Fruit fly (Drosophila melanogaster) whole organism, embryonic: Measurements from ENCODE around the gene CG31776.

ENCODE experiments used
- Ada2b ChIP-seq: fragments of 200-800 bp; sonication (Bioruptor generic); IDR thresholded peaks from 2 replicates; pipeline ENCODE4 v1.3.6; 2022; ENCODE audit warnings: missing biosample characterization, missing genetic modification characterization
- CG10366 ChIP-seq: fragments of 200-800 bp; sonication (Bioruptor generic); IDR thresholded peaks from 2 replicates; pipeline ENCODE4 v1.3.6; 2022; ENCODE audit warnings: missing biosample characterization, missing genetic modification characterization
- CG10959 ChIP-seq: fragments of 200-800 bp; sonication (Bioruptor generic); IDR thresholded peaks from 2 replicates; pipeline ENCODE4 v1.3.6; 2022; ENCODE audit warnings: missing biosample characterization, missing genetic modification characterization
- CG10979 ChIP-seq: fragments of 200-800 bp; sonication (Bioruptor generic); optimal IDR thresholded peaks from 2 replicates; lab custom pipeline; 2018; ENCODE audit warnings: missing biosample characterization, mild to moderate bottlenecking, missing genetic modification characterization, moderate library complexity
- CG13296 ChIP-seq: fragments of 200-800 bp; sonication (Bioruptor generic); optimal IDR thresholded peaks from 3 replicates; lab custom pipeline; 2018; ENCODE audit warnings: missing biosample characterization, mild to moderate bottlenecking, missing genetic modification characterization
- CG13894 ChIP-seq: fragments of 200-800 bp; sonication (Bioruptor generic); optimal IDR thresholded peaks from 3 replicates; lab custom pipeline; 2018; ENCODE audit warnings: missing biosample characterization, mild to moderate bottlenecking, missing genetic modification characterization, moderate library complexity
- CG15073 ChIP-seq: fragments of 200-800 bp; sonication (Bioruptor generic); optimal IDR thresholded peaks from 2 replicates; lab custom pipeline; 2016; ENCODE audit warnings: missing biosample characterization, missing genetic modification characterization
- CG1529 ChIP-seq: fragments of 200-800 bp; sonication (Bioruptor generic); optimal IDR thresholded peaks from 3 replicates; lab custom pipeline; 2018; ENCODE audit warnings: missing biosample characterization, missing genetic modification characterization
- CG17361 ChIP-seq: fragments of 200-800 bp; sonication (Bioruptor generic); IDR thresholded peaks from 3 replicates; pipeline ENCODE4 v1.3.6; 2022; ENCODE audit warnings: missing biosample characterization, missing genetic modification characterization
- CG17385 ChIP-seq: fragments of 200-800 bp; sonication (Bioruptor generic); optimal IDR thresholded peaks from 3 replicates; lab custom pipeline; 2018; ENCODE audit warnings: missing biosample characterization, mild to moderate bottlenecking, missing genetic modification characterization
- CG18262 ChIP-seq: fragments of 200-800 bp; optimal IDR thresholded peaks from 3 replicates; lab custom pipeline; 2019; ENCODE audit warnings: missing biosample characterization, mild to moderate bottlenecking, missing genetic modification characterization, moderate library complexity
- CG1832 ChIP-seq: fragments of 200-800 bp; sonication (Bioruptor generic); optimal IDR thresholded peaks from 2 replicates; lab custom pipeline; 2017; ENCODE audit warnings: missing biosample characterization, mild to moderate bottlenecking, missing genetic modification characterization, inconsistent platforms
- CG2129 ChIP-seq: fragments of 200-800 bp; sonication (Bioruptor generic); IDR thresholded peaks from 2 replicates; pipeline ENCODE4 v1.3.6; 2022; ENCODE audit warnings: missing biosample characterization, missing genetic modification characterization; ENCODE audit not compliant: partially characterized antibody
- CG32532 ChIP-seq: fragments of 200-800 bp; sonication (Bioruptor generic); IDR thresholded peaks from 2 replicates; pipeline ENCODE4 v1.3.6; 2022; ENCODE audit warnings: missing biosample characterization, missing genetic modification characterization
- CG3407 ChIP-seq: fragments of 200-800 bp; sonication (Bioruptor generic); optimal IDR thresholded peaks from 2 replicates; lab custom pipeline; 2018; ENCODE audit warnings: missing biosample characterization, mild to moderate bottlenecking, missing genetic modification characterization
- CG42726 ChIP-seq: fragments of 200-800 bp; sonication (Bioruptor generic); IDR thresholded peaks from 2 replicates; pipeline ENCODE4 v1.3.6; 2022; ENCODE audit warnings: missing biosample characterization, missing genetic modification characterization; ENCODE audit not compliant: partially characterized antibody
- CG4617 ChIP-seq: fragments of 200-800 bp; sonication (Bioruptor generic); optimal IDR thresholded peaks from 3 replicates; lab custom pipeline; 2016; ENCODE audit warnings: missing biosample characterization, missing genetic modification characterization, borderline replicate concordance
- CG6654 ChIP-seq: fragments of 200-800 bp; sonication (Bioruptor generic); optimal IDR thresholded peaks from 2 replicates; lab custom pipeline; 2017; ENCODE audit warnings: missing biosample characterization, mild to moderate bottlenecking, missing genetic modification characterization
- CG6791 ChIP-seq: fragments of 200-800 bp; sonication (Bioruptor generic); IDR thresholded peaks from 3 replicates; pipeline ENCODE4 v1.3.6; 2022; ENCODE audit warnings: missing biosample characterization, missing genetic modification characterization; ENCODE audit not compliant: partially characterized antibody
- CG6813 ChIP-seq: fragments of 200-800 bp; sonication (Bioruptor generic); optimal IDR thresholded peaks from 2 replicates; lab custom pipeline; 2017; ENCODE audit warnings: missing biosample characterization, missing genetic modification characterization, mild to moderate bottlenecking, moderate library complexity, missing genetic modification reagents
- CG8290 ChIP-seq, 3 experiments: fragments of 200-800 bp; sonication (Bioruptor generic); optimal IDR thresholded peaks; 2 replicates each; lab custom pipeline; 2016 to 2019; ENCODE audit warnings: missing biosample characterization in 3 of 3, missing genetic modification characterization in 3 of 3, mild to moderate bottlenecking in 2 of 3, moderate library complexity in 1 of 3
- CG8765 ChIP-seq: fragments of 200-800 bp; sonication (Bioruptor generic); IDR thresholded peaks from 2 replicates; pipeline ENCODE4 v1.3.6; 2022; ENCODE audit warnings: missing biosample characterization, missing genetic modification characterization
- D19A ChIP-seq: fragments of 200-800 bp; optimal IDR thresholded peaks from 3 replicates; lab custom pipeline; 2019; ENCODE audit warnings: missing biosample characterization, mild to moderate bottlenecking, missing genetic modification characterization, moderate library complexity
- D19B ChIP-seq: fragments of 200-800 bp; sonication (Bioruptor generic); optimal IDR thresholded peaks from 2 replicates; lab custom pipeline; 2017; ENCODE audit warnings: missing biosample characterization, mild to moderate bottlenecking, missing genetic modification characterization
- Fer2 ChIP-seq: fragments of 200-800 bp; sonication (Bioruptor generic); optimal IDR thresholded peaks from 2 replicates; lab custom pipeline; 2018; ENCODE audit warnings: missing biosample characterization, mild to moderate bottlenecking, missing genetic modification characterization, moderate library complexity
- HLH54F ChIP-seq: fragments of 200-800 bp; sonication (Bioruptor generic); optimal IDR thresholded peaks from 3 replicates; lab custom pipeline; 2016; ENCODE audit warnings: missing biosample characterization, missing genetic modification characterization
- Hmr ChIP-seq: fragments of 200-800 bp; sonication (Bioruptor generic); optimal IDR thresholded peaks from 3 replicates; lab custom pipeline; 2017; ENCODE audit warnings: mild to moderate bottlenecking, missing biosample characterization, missing genetic modification reagents, missing genetic modification characterization
- NC2α ChIP-seq: fragments of 200-800 bp; sonication (Bioruptor generic); optimal IDR thresholded peaks from 2 replicates; lab custom pipeline; 2016; ENCODE audit warnings: missing biosample characterization, missing genetic modification characterization
- NfI ChIP-seq: fragments of 200-800 bp; sonication (Bioruptor generic); optimal IDR thresholded peaks from 3 replicates; lab custom pipeline; 2018; ENCODE audit warnings: missing biosample characterization, mild to moderate bottlenecking, missing genetic modification characterization, moderate library complexity
- Optix ChIP-seq: fragments of 200-800 bp; sonication (Bioruptor generic); IDR thresholded peaks from 3 replicates; pipeline ENCODE4 v1.3.6; 2022; ENCODE audit warnings: missing biosample characterization, missing genetic modification characterization
- Six4 ChIP-seq: fragments of 200-800 bp; sonication (Bioruptor generic); optimal IDR thresholded peaks from 2 replicates; lab custom pipeline; 2016; ENCODE audit warnings: missing biosample characterization, missing genetic modification characterization
- aop ChIP-seq: fragments of 200-800 bp; sonication (Bioruptor generic); IDR thresholded peaks from 2 replicates; pipeline ENCODE4 v1.3.6; 2022; ENCODE audit warnings: missing biosample characterization, missing genetic modification characterization
- ap ChIP-seq: fragments of 200-800 bp; sonication (Bioruptor generic); IDR thresholded peaks from 2 replicates; pipeline ENCODE4 v1.3.6; 2022; ENCODE audit warnings: missing biosample characterization, missing genetic modification characterization
- dimm ChIP-seq: fragments of 200-800 bp; sonication (Bioruptor generic); IDR thresholded peaks from 2 replicates; pipeline ENCODE4 v1.3.6; 2022; ENCODE audit warnings: missing biosample characterization, missing genetic modification characterization
- en ChIP-seq: fragments of 200-800 bp; sonication (Bioruptor generic); optimal IDR thresholded peaks from 2 replicates; lab custom pipeline; 2016; ENCODE audit warnings: missing biosample characterization, missing genetic modification characterization
- gfzf ChIP-seq: fragments of 200-800 bp; sonication (Bioruptor generic); optimal IDR thresholded peaks from 2 replicates; lab custom pipeline; 2016; ENCODE audit warnings: missing biosample characterization, mild to moderate bottlenecking, missing genetic modification characterization, moderate library complexity
- h ChIP-seq: fragments of >200 bp; optimal IDR thresholded peaks from 2 replicates; lab custom pipeline; 2017
- hb ChIP-seq: fragments of 200-800 bp; sonication (Bioruptor generic); IDR thresholded peaks from 3 replicates; pipeline ENCODE4 v1.3.6; 2022; ENCODE audit warnings: missing biosample characterization, missing genetic modification characterization; ENCODE audit not compliant: partially characterized antibody
- jigr1 ChIP-seq: fragments of 200-800 bp; sonication (Bioruptor generic); IDR thresholded peaks from 3 replicates; pipeline ENCODE4 v1.3.6; 2022; ENCODE audit warnings: missing biosample characterization, missing genetic modification characterization
- lov ChIP-seq, 2 experiments: fragments of 200-800 bp in 1 of 2; fragments of >200 bp in 1 of 2; sonication (Bioruptor generic) in 1 of 2; IDR thresholded peaks in 1 of 2; optimal IDR thresholded peaks in 1 of 2; 2 replicates in 1 of 2; 3 replicates in 1 of 2; pipeline versions ENCODE4 v1.3.6 to Lab custom; 2017 to 2022; ENCODE audit warnings: missing biosample characterization in 1 of 2, missing genetic modification characterization in 1 of 2
- nerfin-2 ChIP-seq: fragments of 200-800 bp; sonication (Bioruptor generic); IDR thresholded peaks from 2 replicates; pipeline ENCODE4 v1.3.6; 2022; ENCODE audit warnings: missing biosample characterization, missing genetic modification characterization; ENCODE audit not compliant: partially characterized antibody
- pita ChIP-seq: fragments of 200-800 bp; sonication (Bioruptor generic); optimal IDR thresholded peaks from 2 replicates; lab custom pipeline; 2017; ENCODE audit warnings: missing biosample characterization, mild to moderate bottlenecking, missing genetic modification characterization
- pzg ChIP-seq: fragments of 200-800 bp; sonication (Bioruptor generic); optimal IDR thresholded peaks from 3 replicates; lab custom pipeline; 2018; ENCODE audit warnings: missing biosample characterization, mild to moderate bottlenecking, missing genetic modification characterization, moderate library complexity
- row ChIP-seq: fragments of 200-800 bp; sonication (Bioruptor generic); IDR thresholded peaks from 3 replicates; pipeline ENCODE4 v1.3.6; 2022; ENCODE audit warnings: missing biosample characterization, missing genetic modification characterization
- twi ChIP-seq: fragments of 200-800 bp; optimal IDR thresholded peaks from 2 replicates; lab custom pipeline; 2019; ENCODE audit warnings: missing biosample characterization, mild to moderate bottlenecking, missing genetic modification characterization, moderate library complexity
- unc-4 ChIP-seq: fragments of 200-800 bp; sonication (Bioruptor generic); IDR thresholded peaks from 2 replicates; pipeline ENCODE4 v1.3.6; 2022; ENCODE audit warnings: missing biosample characterization, missing genetic modification characterization; ENCODE audit not compliant: partially characterized antibody
- vfl ChIP-seq: fragments of 200-800 bp; sonication (Bioruptor generic); optimal IDR thresholded peaks from 2 replicates; lab custom pipeline; 2016; ENCODE audit warnings: missing biosample characterization, missing genetic modification characterization
- wdn ChIP-seq: fragments of 200-800 bp; sonication (Bioruptor generic); IDR thresholded peaks from 2 replicates; pipeline ENCODE4 v1.3.6; 2022; ENCODE audit warnings: missing biosample characterization, missing genetic modification characterization
- zen ChIP-seq: fragments of 200-800 bp; sonication (Bioruptor generic); optimal IDR thresholded peaks from 3 replicates; lab custom pipeline; 2018; ENCODE audit warnings: missing biosample characterization, mild to moderate bottlenecking, missing genetic modification characterization, moderate library complexity
- zfh1 ChIP-seq: fragments of 200-800 bp; sonication (Bioruptor generic); IDR thresholded peaks from 3 replicates; pipeline ENCODE4 v1.3.6; 2022; ENCODE audit warnings: missing biosample characterization, missing genetic modification characterization

CG31776 gene

dm6 chr2L:3440322-3440721 is 29.7 kb upstream of the CG31776 start (continued):
- TF ChIP-seq jigr1 (GFP tag; lab: Robert Waterston, UW) (peak; percentile 70), CG17385 (peak; percentile 62), nerfin-2 (GFP tag; lab: Robert Waterston, UW) (no peak), pita (no peak), CG8290 (GFP tag; optimal IDR thresholded peaks at IDR 0.05; lab: Kevin White, UChicago) (no peak), CG8290 (tag; optimal IDR thresholded peaks at IDR 0.05; lab: Kevin White, UChicago) (peak in 1 of 2 experiments; percentile 38), CG1832 (GFP tag; lab: Kevin White, UChicago) (no peak), ap (GFP tag; lab: Robert Waterston, UW) (peak; percentile 43; the same call in 1 of the 2 replicates), gfzf (no peak), CG1529 (GFP tag; lab: Kevin White, UChicago) (peak; percentile 59), NC2α (GFP tag; lab: Kevin White, UChicago) (no peak), CG13894 (tag; lab: Kevin White, UChicago) (no peak), Optix (GFP tag; lab: Robert Waterston, UW) (peak; percentile 76; the same call in 2 of the 3 replicates), CG6813 (GFP tag; lab: Kevin White, UChicago) (peak; percentile 61), CG10959 (no peak; the same call in 1 of the 2 replicates), en (GFP tag; lab: Kevin White, UChicago) (peak; percentile 50), CG13296 (GFP tag; lab: Kevin White, UChicago) (peak; percentile 7), CG10979 (tag; lab: Kevin White, UChicago) (peak; percentile 74), Ada2b (GFP tag; lab: Robert Waterston, UW) (peak; percentile 72), Fer2 (tag; lab: Kevin White, UChicago) (peak; percentile 3), CG32532 (GFP tag; lab: Robert Waterston, UW) (peak; percentile 71), CG6791 (GFP tag; lab: Robert Waterston, UW) (no peak), lov (optimal IDR thresholded peaks at IDR 0.05; lab: Kevin White, UChicago) (no peak), lov (GFP tag; IDR thresholded peaks at IDR 0.05; lab: Robert Waterston, UW) (0 out of 3 replicates have a peak, but pooled peaks have one; percentile 76), Hmr (GFP tag; lab: Kevin White, UChicago) (peak; percentile 68), CG42726 (GFP tag; lab: Robert Waterston, UW) (no peak), CG3407 (GFP tag; lab: Kevin White, UChicago) (peak; percentile 62), CG10366 (peak; percentile 67), dimm (peak; percentile 57), unc-4 (no peak), hb (GFP tag; lab: Robert Waterston, UW) (no peak), zen (tag; lab: Kevin White, UChicago) (no peak), row (GFP tag; lab: Robert Waterston, UW) (peak; percentile 72), aop (GFP tag; lab: Robert Waterston, UW) (no peak), HLH54F (GFP tag; lab: Kevin White, UChicago) (no peak), Six4 (peak; percentile 64), CG17361 (GFP tag; lab: Robert Waterston, UW) (peak; percentile 62; the same call in 2 of the 3 replicates), pzg (GFP tag; lab: Kevin White, UChicago) (no peak), zfh1 (GFP tag; lab: Robert Waterston, UW) (peak; percentile 71), CG2129 (GFP tag; lab: Robert Waterston, UW) (no peak), wdn (GFP tag; lab: Robert Waterston, UW) (peak; percentile 24; the same call in 1 of the 2 replicates), D19A (tag; lab: Kevin White, UChicago) (no peak), CG18262 (tag; lab: Kevin White, UChicago) (peak; percentile 65), CG15073 (GFP tag; lab: Kevin White, UChicago) (no peak), CG8765 (GFP tag; lab: Robert Waterston, UW) (no peak), CG4617 (GFP tag; lab: Kevin White, UChicago) (no peak), twi (tag; lab: Kevin White, UChicago) (no peak), CG6654 (GFP tag; lab: Kevin White, UChicago) (peak; percentile 41), NfI (peak; percentile 29), D19B (no peak), vfl (no peak), h (lab: Kevin White, UChicago) (no peak)
